Worm (Caenorhabditis elegans) whole organism, L4 larva: ENCODE data around the gene M05D6.3.

Experiments used
- F37D6.2 ChIP-seq: sonication (generic microtip); optimal IDR thresholded peaks from 2 replicates; lab custom pipeline; 2016; ENCODE audit warnings: mild to moderate bottlenecking, missing genetic modification characterization, missing compliant biosample characterization
- T20F7.1 ChIP-seq: fragments of 200-800 bp; sonication (Bioruptor generic); optimal IDR thresholded peaks from 2 replicates; lab custom pipeline; 2018; ENCODE audit warnings: mild to moderate bottlenecking, missing genetic modification characterization, missing compliant biosample characterization
- Y105C5A.15 ChIP-seq: fragments of 200-800 bp; sonication (Bioruptor generic); IDR thresholded peaks from 2 replicates; pipeline ENCODE4 v1.3.6; 2022; ENCODE audit warnings: missing genetic modification characterization, missing compliant biosample characterization
- Y75B8A.6 ChIP-seq: fragments of 200-800 bp; sonication (Bioruptor generic); IDR thresholded peaks from 2 replicates; pipeline ENCODE4 v1.3.6; 2022; ENCODE audit warnings: missing genetic modification reagents, missing genetic modification characterization, missing compliant biosample characterization
- ZK546.5 ChIP-seq, 2 experiments: sonication (generic microtip); optimal IDR thresholded peaks; 2 replicates each; lab custom pipeline; 2017; ENCODE audit warnings: missing biosample characterization in 2 of 2, missing genetic modification characterization in 2 of 2
- aha-1 ChIP-seq: fragments of 150-350 bp; peaks from one replicate; lab custom pipeline; 2014; ENCODE audit warnings: missing biosample characterization, missing genetic modification characterization
- aly-2 ChIP-seq: sonication (generic microtip); optimal IDR thresholded peaks from 2 replicates; lab custom pipeline; 2018; ENCODE audit warnings: missing biosample characterization, missing genetic modification characterization
- attf-4 ChIP-seq: sonication (generic microtip); optimal IDR thresholded peaks from 3 replicates; lab custom pipeline; 2017; ENCODE audit warnings: missing biosample characterization, missing genetic modification characterization
- ceh-44 ChIP-seq: fragments of 200-800 bp; sonication (Bioruptor generic); IDR thresholded peaks from 2 replicates; pipeline ENCODE4 v1.3.6; 2022; ENCODE audit warnings: missing genetic modification reagents, missing genetic modification characterization, missing compliant biosample characterization
- ceh-62 ChIP-seq: sonication (generic microtip); optimal IDR thresholded peaks from 2 replicates; lab custom pipeline; 2017; ENCODE audit warnings: missing biosample characterization, missing genetic modification characterization
- ctbp-1 ChIP-seq: fragments of 200-800 bp; sonication (Bioruptor generic); IDR thresholded peaks from 2 replicates; pipeline ENCODE4 v1.3.6; 2022; ENCODE audit warnings: missing genetic modification reagents, missing genetic modification characterization, missing compliant biosample characterization
- daf-12 ChIP-seq: fragments of 150-350 bp; optimal IDR thresholded peaks from 2 replicates; lab custom pipeline; 2014; ENCODE audit warnings: missing biosample characterization, missing genetic modification reagents, missing genetic modification characterization
- daf-16 ChIP-seq, 3 experiments: sonication (generic microtip); optimal IDR thresholded peaks; 2 replicates each; lab custom pipeline; 2016 to 2017; ENCODE audit warnings: missing genetic modification characterization in 3 of 3, missing genetic modification reagents in 3 of 3, mild to moderate bottlenecking in 2 of 3, missing compliant biosample characterization in 2 of 3, missing biosample characterization in 1 of 3, moderate library complexity in 1 of 3
- dmd-9 ChIP-seq: fragments of 200-800 bp; sonication (Bioruptor generic); IDR thresholded peaks from 2 replicates; pipeline ENCODE4 v1.3.6; 2022; ENCODE audit warnings: missing genetic modification reagents, missing genetic modification characterization, missing compliant biosample characterization
- gei-8 ChIP-seq: fragments of 200-800 bp; sonication (Bioruptor generic); optimal IDR thresholded peaks from 2 replicates; lab custom pipeline; 2018; ENCODE audit warnings: mild to moderate bottlenecking, missing genetic modification characterization, missing compliant biosample characterization
- hmg-1.1 ChIP-seq: fragments of 200-800 bp; sonication (Bioruptor generic); IDR thresholded peaks from 2 replicates; pipeline ENCODE4 v1.3.6; 2022; ENCODE audit warnings: missing genetic modification reagents, missing genetic modification characterization, missing compliant biosample characterization
- lin-13 ChIP-seq: fragments of 150-350 bp; optimal IDR thresholded peaks from 2 replicates; lab custom pipeline; 2014; ENCODE audit warnings: missing biosample characterization, missing genetic modification reagents, missing genetic modification characterization
- lsy-2 ChIP-seq, 2 experiments: fragments of 150-350 bp in 1 of 2; sonication (generic microtip) in 1 of 2; optimal IDR thresholded peaks; 2 replicates each; lab custom pipeline; 2014 to 2017; ENCODE audit warnings: missing biosample characterization in 2 of 2, missing genetic modification characterization in 2 of 2
- madf-9 ChIP-seq: fragments of 200-800 bp; sonication (Bioruptor generic); conservative IDR thresholded peaks from 2 replicates; pipeline ENCODE4 v1.3.6; 2022; ENCODE audit warnings: missing genetic modification reagents, missing genetic modification characterization, missing compliant biosample characterization
- mdl-1 ChIP-seq, 2 experiments: fragments of 150-350 bp in 1 of 2; sonication (generic microtip) in 1 of 2; optimal IDR thresholded peaks; 2 replicates each; lab custom pipeline; 2014 to 2017; ENCODE audit warnings: missing biosample characterization in 2 of 2, missing genetic modification characterization in 2 of 2
- mxl-2 ChIP-seq: fragments of 200-800 bp; sonication (Bioruptor generic); conservative IDR thresholded peaks from 2 replicates; pipeline ENCODE4 v1.3.6; 2022; ENCODE audit warnings: missing genetic modification reagents, missing genetic modification characterization, missing compliant biosample characterization
- mxl-3 ChIP-seq: fragments of 200-800 bp; sonication (Bioruptor generic); optimal IDR thresholded peaks from 2 replicates; lab custom pipeline; 2018; ENCODE audit warnings: mild to moderate bottlenecking, missing genetic modification characterization, missing compliant biosample characterization
- nhr-10 ChIP-seq: fragments of 150-350 bp; optimal IDR thresholded peaks from 2 replicates; lab custom pipeline; 2014; ENCODE audit warnings: missing biosample characterization, missing genetic modification characterization
- nhr-28 ChIP-seq: fragments of 150-350 bp; optimal IDR thresholded peaks from 2 replicates; lab custom pipeline; 2014; ENCODE audit warnings: missing biosample characterization, missing genetic modification characterization
- nhr-48 ChIP-seq: sonication (generic microtip); optimal IDR thresholded peaks from 2 replicates; lab custom pipeline; 2016; ENCODE audit warnings: mild to moderate bottlenecking, missing genetic modification characterization, missing compliant biosample characterization
- nhr-76 ChIP-seq: fragments of 150-350 bp; optimal IDR thresholded peaks from 2 replicates; lab custom pipeline; 2014; ENCODE audit warnings: missing biosample characterization, missing genetic modification characterization
- pha-4 ChIP-seq, 2 experiments: fragments of 150-350 bp in 1 of 2; fragments of 200-800 bp in 1 of 2; sonication (Bioruptor generic) in 1 of 2; IDR thresholded peaks in 1 of 2; optimal IDR thresholded peaks in 1 of 2; 2 replicates each; pipeline versions ENCODE4 v1.3.6 to Lab custom; 2014 to 2022; ENCODE audit warnings: missing genetic modification characterization in 2 of 2, missing genetic modification reagents in 2 of 2, missing biosample characterization in 1 of 2, missing compliant biosample characterization in 1 of 2
- php-3 ChIP-seq: fragments of 200-800 bp; sonication (Bioruptor generic); IDR thresholded peaks from 2 replicates; pipeline ENCODE4 v1.3.6; 2022; ENCODE audit warnings: missing genetic modification reagents, missing genetic modification characterization, missing compliant biosample characterization
- pqm-1 ChIP-seq: sonication (generic microtip); optimal IDR thresholded peaks from 2 replicates; lab custom pipeline; 2017; ENCODE audit warnings: missing biosample characterization, missing genetic modification characterization
- sdz-12 ChIP-seq: fragments of 200-800 bp; sonication (Bioruptor generic); optimal IDR thresholded peaks from 2 replicates; lab custom pipeline; 2018; ENCODE audit warnings: mild to moderate bottlenecking, missing genetic modification characterization, missing compliant biosample characterization
- skn-1 ChIP-seq: fragments of 150-350 bp; optimal IDR thresholded peaks from 2 replicates; lab custom pipeline; 2014; ENCODE audit warnings: missing biosample characterization, missing genetic modification characterization
- snpc-1.2 ChIP-seq: fragments of 200-800 bp; sonication (Bioruptor generic); IDR thresholded peaks from 2 replicates; pipeline ENCODE4 v1.3.6; 2022; ENCODE audit warnings: missing genetic modification reagents, missing genetic modification characterization, missing compliant biosample characterization
- snpc-4 ChIP-seq: fragments of 150-350 bp; optimal IDR thresholded peaks from 2 replicates; lab custom pipeline; 2014; ENCODE audit warnings: missing biosample characterization, missing genetic modification characterization
- spr-1 ChIP-seq: sonication (generic microtip); optimal IDR thresholded peaks from 2 replicates; lab custom pipeline; 2016; ENCODE audit warnings: mild to moderate bottlenecking, missing genetic modification characterization, missing compliant biosample characterization
- unc-39 ChIP-seq: sonication (generic microtip); optimal IDR thresholded peaks from 2 replicates; lab custom pipeline; 2017; ENCODE audit warnings: missing biosample characterization, missing genetic modification characterization
- unc-62 ChIP-seq, 3 experiments: fragments of 150-350 bp in 1 of 3; sonication (generic microtip); optimal IDR thresholded peaks in 2 of 3; peaks in 1 of 3; 1 replicate in 1 of 3; 2 replicates in 2 of 3; lab custom pipeline; 2014 to 2017; ENCODE audit warnings: missing biosample characterization in 3 of 3, missing genetic modification characterization in 3 of 3, missing genetic modification reagents in 3 of 3, missing genotype in 1 of 3
- vab-7 ChIP-seq: fragments of 200-800 bp; sonication (Bioruptor generic); IDR thresholded peaks from 2 replicates; pipeline ENCODE4 v1.3.6; 2022; ENCODE audit warnings: missing genetic modification reagents, missing genetic modification characterization, missing compliant biosample characterization
- zfp-3 ChIP-seq: fragments of 200-800 bp; sonication (Bioruptor generic); conservative IDR thresholded peaks from 2 replicates; pipeline ENCODE4 v1.3.6; 2022; ENCODE audit warnings: missing genetic modification reagents, missing genetic modification characterization, missing compliant biosample characterization
- ztf-11 ChIP-seq: fragments of 150-350 bp; optimal IDR thresholded peaks from 2 replicates; lab custom pipeline; 2014; ENCODE audit warnings: missing biosample characterization, missing genetic modification characterization

M05D6.3 gene

ce11 chrII:8471139-8471538 lies 4.4 kb upstream of the M05D6.3 start, which contains the start of gene M05D6.8:
M05D6.8 (minus strand) TSS chrII:8471239.
- TF ChIP-seq lin-13 (GFP tag; lab: Kevin White, UChicago) (no peak), daf-12 (tag; lab: Kevin White, UChicago) (no peak), sdz-12 (GFP tag; lab: Kevin White, UChicago) (no peak), mxl-2 (GFP tag; lab: Robert Waterston, UW) (no peak), skn-1 (tag; lab: Kevin White, UChicago) (no peak), daf-16 (GFP tag; optimal IDR thresholded peaks at IDR 0.05; lab: Kevin White, UChicago) (no peak), daf-16 (tag; optimal IDR thresholded peaks at IDR 0.05; lab: Kevin White, UChicago) (no peak), ztf-11 (tag; lab: Kevin White, UChicago) (no peak), ceh-62 (no peak), mdl-1 (tag; optimal IDR thresholded peaks at IDR 0.05; lab: Kevin White, UChicago) (no peak), spr-1 (tag; lab: Kevin White, UChicago) (no peak), Y75B8A.6 (no peak), gei-8 (GFP tag; lab: Kevin White, UChicago) (no peak), ceh-44 (no peak), unc-39 (no peak), madf-9 (no peak), F37D6.2 (tag; lab: Kevin White, UChicago) (no peak), php-3 (GFP tag; lab: Robert Waterston, UW) (no peak)
- TF ChIP-seq, all 104 proteins: peak for 0

ce11 chrII:8472916-8473315 lies 2.7 kb upstream of the M05D6.3 start:
- no peak for TF ChIP-seq zfp-3 (GFP tag; lab: Robert Waterston, UW)
- no peak for TF ChIP-seq php-3 (GFP tag; lab: Robert Waterston, UW)
- TF ChIP-seq unc-62 (GFP tag; optimal IDR thresholded peaks at IDR 0.05 in 1 of 2; lab: Kevin White, UChicago): peak in 1 of 2 experiments; percentile 91
- no peak for TF ChIP-seq unc-62 (tag; optimal IDR thresholded peaks at IDR 0.05; lab: Kevin White, UChicago)

DNA sequence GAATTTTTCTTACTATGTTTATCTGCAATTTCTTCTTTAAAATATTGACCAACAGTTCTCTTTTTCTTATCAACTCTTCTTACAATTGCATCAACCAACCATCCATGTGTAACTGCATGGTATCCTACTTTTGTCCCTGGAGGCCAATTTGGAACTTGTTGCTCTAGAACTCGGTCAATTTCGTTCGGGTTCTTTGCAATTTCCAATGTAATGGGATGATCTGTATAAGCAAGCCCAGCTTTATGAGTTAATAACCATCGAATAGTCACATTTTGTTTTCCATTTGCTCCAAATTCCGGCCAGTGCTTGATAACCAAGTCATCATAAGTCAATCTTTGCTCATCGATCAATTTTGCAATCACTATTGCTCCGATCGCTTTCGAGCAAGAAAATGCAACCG lies 3.8 kb downstream of the M05D6.3 start:
- no peak for TF ChIP-seq nhr-10 (tag; lab: Kevin White, UChicago)
- TF ChIP-seq snpc-1.2: no peak
- TF ChIP-seq pqm-1: no peak
- TF ChIP-seq nhr-76 (tag; lab: Kevin White, UChicago): no peak
- no peak for TF ChIP-seq spr-1 (tag; lab: Kevin White, UChicago)
- no peak for TF ChIP-seq snpc-4 (tag; lab: Kevin White, UChicago)
- no peak for TF ChIP-seq mxl-3
- TF ChIP-seq mdl-1 (tag; optimal IDR thresholded peaks at IDR 0.05; lab: Kevin White, UChicago): no peak
- TF ChIP-seq daf-16 (GFP tag; optimal IDR thresholded peaks at IDR 0.05; lab: Kevin White, UChicago): no peak
- TF ChIP-seq daf-16 (tag; optimal IDR thresholded peaks at IDR 0.05; lab: Kevin White, UChicago): peak; percentile 29
- no peak for TF ChIP-seq attf-4 (tag; lab: Kevin White, UChicago)
- TF ChIP-seq ctbp-1: no peak
- TF ChIP-seq nhr-28: no peak
- no peak for TF ChIP-seq daf-12 (tag; lab: Kevin White, UChicago)
- TF ChIP-seq dmd-9 (GFP tag; lab: Robert Waterston, UW): no peak
- TF ChIP-seq pha-4 (GFP tag; IDR thresholded peaks at IDR 0.05; lab: Robert Waterston, UW): no peak
- no peak for TF ChIP-seq pha-4 (tag; optimal IDR thresholded peaks at IDR 0.05; lab: Kevin White, UChicago)
- no peak for TF ChIP-seq T20F7.1 (GFP tag; lab: Kevin White, UChicago)
- peak; percentile 18; the same call in 1 of the 2 replicates for TF ChIP-seq vab-7
- TF ChIP-seq nhr-48: no peak
- peak in 1 of 2 experiments; percentile 6 for TF ChIP-seq lsy-2 (tag; optimal IDR thresholded peaks at IDR 0.05; lab: Kevin White, UChicago)
- no peak for TF ChIP-seq aly-2 (tag; lab: Kevin White, UChicago)
- no peak for TF ChIP-seq ztf-11 (tag; lab: Kevin White, UChicago)

ce11 chrII:8480166-8480565 lies 4.6 kb downstream of the M05D6.3 start, which contains the start of gene lact-4:
lact-4 (minus strand) TSS chrII:8480478.
- TF ChIP-seq aha-1 (peak; percentile 93), snpc-1.2 (no peak), ZK546.5 (tag; optimal IDR thresholded peaks at IDR 0.05; lab: Kevin White, UChicago) (no peak), dmd-9 (GFP tag; lab: Robert Waterston, UW) (no peak), Y105C5A.15 (GFP tag; lab: Robert Waterston, UW) (0 out of 2 replicates have a peak, but pooled peaks have one; percentile 8), vab-7 (no peak), pqm-1 (no peak), hmg-1.1 (GFP tag; lab: Robert Waterston, UW) (no peak), unc-62 (GFP tag; optimal IDR thresholded peaks at IDR 0.05 in 1 of 2; lab: Kevin White, UChicago) (peak in 1 of 2 experiments; percentile 11), unc-62 (tag; optimal IDR thresholded peaks at IDR 0.05; lab: Kevin White, UChicago) (no peak)
